Fruit fly (Drosophila melanogaster): Measurements from ENCODE around the gene eIF2A.

DNA sequence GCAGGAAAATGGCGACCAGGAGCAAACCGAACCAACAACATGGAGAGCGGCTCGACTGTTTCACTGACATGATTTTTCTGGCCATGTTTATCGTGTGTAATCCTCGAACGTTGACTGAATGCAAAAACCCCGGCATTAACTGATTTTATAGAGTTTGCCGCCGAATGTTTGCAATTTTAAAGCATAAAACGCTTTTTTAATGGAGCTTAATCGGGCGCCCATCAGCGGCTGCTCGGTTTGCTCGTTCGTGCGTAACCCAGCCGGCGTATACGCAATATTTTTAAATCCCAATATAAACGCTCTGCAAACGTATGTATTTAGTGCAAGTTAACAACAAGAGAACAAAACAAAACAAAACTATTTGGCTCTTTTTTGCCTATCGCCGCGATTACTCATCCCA lies 17.7 kb downstream of the eIF2A start, which contains the start of gene CG14563:
- TF ChIP-seq Hr39 (GFP tag; optimal IDR thresholded peaks at IDR 0.05) (no peak), CG3919 (GFP tag; optimal IDR thresholded peaks at IDR 0.05) (no peak), CG6276 (GFP tag; optimal IDR thresholded peaks at IDR 0.05) (no peak), Blimp-1 (GFP tag; optimal IDR thresholded peaks at IDR 0.05) (no peak), Hr4 (GFP tag; optimal IDR thresholded peaks at IDR 0.05) (no peak), CG11294 (GFP tag; IDR thresholded peaks at IDR 0.05) (no peak), Eip78C (GFP tag) (no peak), CG6854 (GFP tag; optimal IDR thresholded peaks at IDR 0.05) (no peak), CG8319 (GFP tag; optimal IDR thresholded peaks at IDR 0.05) (no peak), Met (GFP tag; optimal IDR thresholded peaks at IDR 0.05) (no peak), CG34406 (GFP tag; optimal IDR thresholded peaks at IDR 0.05) (no peak), CG8632 (GFP tag; optimal IDR thresholded peaks at IDR 0.05) (no peak), CG11902 (GFP tag; optimal IDR thresholded peaks at IDR 0.05) (no peak)

Measured in whole organism, prepupa.